Fruit fly (Drosophila melanogaster) whole organism, embryonic: ENCODE results near the gene Xport-B.
A peak's percentile ranks its signal among the peaks of the same experiment; 100 is the strongest.

Source experiments
- Atf3 ChIP-seq: fragments of 200-800 bp; sonication (Bioruptor generic); optimal IDR thresholded peaks from 3 replicates; lab custom pipeline; 2016; ENCODE audit warnings: missing biosample characterization, missing genetic modification characterization
- Atf6 ChIP-seq: fragments of 200-800 bp; sonication (Bioruptor generic); IDR thresholded peaks from 2 replicates; pipeline ENCODE4 v1.3.6; 2022; ENCODE audit warnings: missing biosample characterization, missing genetic modification characterization
- B-H2 ChIP-seq: fragments of 200-800 bp; sonication (Bioruptor generic); optimal IDR thresholded peaks from 2 replicates; lab custom pipeline; 2018; ENCODE audit warnings: missing biosample characterization, mild to moderate bottlenecking, missing genetic modification characterization
- Bteb2 ChIP-seq: fragments of 200-800 bp; sonication (Bioruptor generic); optimal IDR thresholded peaks from 2 replicates; lab custom pipeline; 2016; ENCODE audit warnings: missing biosample characterization, missing genetic modification characterization
- CG10147 ChIP-seq: fragments of 200-800 bp; sonication (Bioruptor generic); optimal IDR thresholded peaks from 2 replicates; lab custom pipeline; 2019; ENCODE audit warnings: missing biosample characterization, mild to moderate bottlenecking, missing genetic modification characterization, moderate library complexity
- CG10462 ChIP-seq: fragments of 200-800 bp; sonication (Bioruptor generic); optimal IDR thresholded peaks from 2 replicates; lab custom pipeline; 2016; ENCODE audit warnings: missing biosample characterization, missing genetic modification characterization
- CG10543 ChIP-seq: fragments of 200-800 bp; sonication (Bioruptor generic); optimal IDR thresholded peaks from 3 replicates; lab custom pipeline; 2017; ENCODE audit warnings: missing biosample characterization, mild to moderate bottlenecking, missing genetic modification characterization, moderate library complexity
- CG11504 ChIP-seq: fragments of 200-800 bp; sonication (Bioruptor generic); optimal IDR thresholded peaks from 3 replicates; lab custom pipeline; 2019; ENCODE audit warnings: missing biosample characterization, mild to moderate bottlenecking, missing genetic modification characterization, moderate library complexity
- CG12155 ChIP-seq: fragments of 200-800 bp; sonication (Bioruptor generic); optimal IDR thresholded peaks from 3 replicates; lab custom pipeline; 2016; ENCODE audit warnings: missing biosample characterization, missing genetic modification characterization
- CG12236 ChIP-seq: fragments of 200-800 bp; sonication (Bioruptor generic); optimal IDR thresholded peaks from 2 replicates; lab custom pipeline; 2016; ENCODE audit warnings: missing biosample characterization, missing genetic modification characterization
- CG12391 ChIP-seq: fragments of 200-800 bp; sonication (Bioruptor generic); optimal IDR thresholded peaks from 3 replicates; lab custom pipeline; 2018; ENCODE audit warnings: missing biosample characterization, mild to moderate bottlenecking, missing genetic modification characterization, moderate library complexity
- CG13894 ChIP-seq: fragments of 200-800 bp; sonication (Bioruptor generic); optimal IDR thresholded peaks from 3 replicates; lab custom pipeline; 2018; ENCODE audit warnings: missing biosample characterization, mild to moderate bottlenecking, missing genetic modification characterization, moderate library complexity
- CG15073 ChIP-seq: fragments of 200-800 bp; sonication (Bioruptor generic); optimal IDR thresholded peaks from 2 replicates; lab custom pipeline; 2016; ENCODE audit warnings: missing biosample characterization, missing genetic modification characterization
- CG15601 ChIP-seq: fragments of 200-800 bp; sonication (Bioruptor generic); optimal IDR thresholded peaks from 3 replicates; lab custom pipeline; 2019; ENCODE audit warnings: missing biosample characterization, mild to moderate bottlenecking, missing genetic modification characterization, moderate library complexity
- CG1647 ChIP-seq: fragments of 200-800 bp; sonication (Bioruptor generic); optimal IDR thresholded peaks from 3 replicates; lab custom pipeline; 2016; ENCODE audit warnings: missing biosample characterization, missing genetic modification characterization
- CG17359 ChIP-seq: fragments of 200-800 bp; sonication (Bioruptor generic); optimal IDR thresholded peaks from 3 replicates; lab custom pipeline; 2018; ENCODE audit warnings: missing biosample characterization, mild to moderate bottlenecking, missing genetic modification characterization, moderate library complexity
- CG17361 ChIP-seq: fragments of 200-800 bp; sonication (Bioruptor generic); IDR thresholded peaks from 3 replicates; pipeline ENCODE4 v1.3.6; 2022; ENCODE audit warnings: missing biosample characterization, missing genetic modification characterization
- CG18011 ChIP-seq: fragments of 200-800 bp; sonication (Bioruptor generic); optimal IDR thresholded peaks from 2 replicates; lab custom pipeline; 2017; ENCODE audit warnings: missing biosample characterization, missing genetic modification characterization, mild to moderate bottlenecking, moderate library complexity, missing genotype
- CG2678 ChIP-seq: fragments of 200-800 bp; sonication (Bioruptor generic); optimal IDR thresholded peaks from 3 replicates; lab custom pipeline; 2019; ENCODE audit warnings: missing biosample characterization, mild to moderate bottlenecking, missing genetic modification characterization, moderate library complexity
- CG3065 ChIP-seq: fragments of 200-800 bp; sonication (Bioruptor generic); optimal IDR thresholded peaks from 2 replicates; lab custom pipeline; 2016; ENCODE audit warnings: missing biosample characterization, missing genetic modification characterization
- CG32767 ChIP-seq: fragments of 200-800 bp; sonication (Bioruptor generic); IDR thresholded peaks from 2 replicates; pipeline ENCODE4 v1.3.6; 2022; ENCODE audit warnings: missing biosample characterization, missing genetic modification characterization
- CG3847 ChIP-seq: fragments of 200-800 bp; sonication (Bioruptor generic); IDR thresholded peaks from 2 replicates; pipeline ENCODE4 v1.3.6; 2022; ENCODE audit warnings: missing biosample characterization, missing genetic modification characterization
- CG7963 ChIP-seq: fragments of 200-800 bp; sonication (Bioruptor generic); IDR thresholded peaks from 3 replicates; pipeline ENCODE4 v1.3.6; 2022; ENCODE audit warnings: missing biosample characterization, missing genetic modification characterization; ENCODE audit not compliant: partially characterized antibody
- CG8388 ChIP-seq: fragments of 200-800 bp; sonication (Bioruptor generic); optimal IDR thresholded peaks from 2 replicates; lab custom pipeline; 2019; ENCODE audit warnings: missing biosample characterization, mild to moderate bottlenecking, missing genetic modification characterization, moderate library complexity
- CG9609 ChIP-seq: fragments of 200-800 bp; sonication (Bioruptor generic); optimal IDR thresholded peaks from 3 replicates; lab custom pipeline; 2016; ENCODE audit warnings: missing biosample characterization, missing genetic modification characterization
- Dll ChIP-seq: fragments of 200-800 bp; sonication (Bioruptor generic); IDR thresholded peaks from 4 replicates; pipeline ENCODE4 v1.3.6; 2022; ENCODE audit warnings: missing biosample characterization, missing genetic modification characterization; ENCODE audit not compliant: partially characterized antibody
- Fer1 ChIP-seq: fragments of 200-800 bp; sonication (Bioruptor generic); optimal IDR thresholded peaks from 2 replicates; lab custom pipeline; 2017; ENCODE audit warnings: missing biosample characterization, mild to moderate bottlenecking, missing genetic modification characterization
- GATAe ChIP-seq: fragments of 200-800 bp; sonication (Bioruptor generic); conservative IDR thresholded peaks from 2 replicates; pipeline ENCODE4 v1.3.6; 2022; ENCODE audit warnings: missing biosample characterization, missing genetic modification characterization
- Opbp ChIP-seq: fragments of 200-800 bp; sonication (Bioruptor generic); IDR thresholded peaks from 3 replicates; pipeline ENCODE4 v1.3.6; 2022; ENCODE audit warnings: missing biosample characterization, missing genetic modification characterization; ENCODE audit not compliant: partially characterized antibody
- Sin3A ChIP-seq: fragments of >200 bp; optimal IDR thresholded peaks from 2 replicates; lab custom pipeline; 2018
- Stat92E ChIP-seq, 3 experiments: fragments of >200 bp in 2 of 3; fragments of 200-800 bp in 1 of 3; sonication (Bioruptor generic) in 1 of 3; optimal IDR thresholded peaks; 2 replicates each; lab custom pipeline; 2017 to 2019; ENCODE audit warnings: missing biosample characterization in 3 of 3, missing genetic modification characterization in 3 of 3, mild to moderate bottlenecking in 1 of 3, moderate library complexity in 1 of 3
- ab ChIP-seq: fragments of 200-800 bp; sonication (Bioruptor generic); optimal IDR thresholded peaks from 2 replicates; lab custom pipeline; 2016; ENCODE audit warnings: missing biosample characterization, missing genetic modification characterization
- bbx ChIP-seq: fragments of 200-800 bp; sonication (Bioruptor generic); IDR thresholded peaks from 2 replicates; pipeline ENCODE4 v1.3.6; 2022; ENCODE audit warnings: missing biosample characterization, missing genetic modification characterization; ENCODE audit not compliant: partially characterized antibody
- bcd ChIP-seq: fragments of 200-800 bp; sonication (Bioruptor generic); optimal IDR thresholded peaks from 2 replicates; lab custom pipeline; 2017; ENCODE audit warnings: missing biosample characterization, mild to moderate bottlenecking, missing genetic modification characterization
- br ChIP-seq: fragments of >200 bp; optimal IDR thresholded peaks from 2 replicates; lab custom pipeline; 2017
- cas ChIP-seq: fragments of 200-800 bp; sonication (Bioruptor generic); IDR thresholded peaks from 2 replicates; pipeline ENCODE4 v1.3.6; 2022; ENCODE audit warnings: missing biosample characterization, missing genetic modification characterization
- dysf ChIP-seq: fragments of 200-800 bp; sonication (Bioruptor generic); IDR thresholded peaks from 3 replicates; pipeline ENCODE4 v1.3.6; 2022; ENCODE audit warnings: missing biosample characterization, missing genetic modification characterization
- fd96Cb ChIP-seq: fragments of 200-800 bp; sonication (Bioruptor generic); optimal IDR thresholded peaks from 2 replicates; lab custom pipeline; 2018; ENCODE audit warnings: missing biosample characterization, mild to moderate bottlenecking, missing genetic modification characterization, moderate library complexity
- jing ChIP-seq: fragments of 200-800 bp; sonication (Bioruptor generic); optimal IDR thresholded peaks from 2 replicates; lab custom pipeline; 2018; ENCODE audit warnings: missing biosample characterization, mild to moderate bottlenecking, missing genetic modification characterization
- lola ChIP-seq, 3 experiments: fragments of >200 bp in 2 of 3; fragments of 200-800 bp in 1 of 3; sonication (Bioruptor generic) in 1 of 3; optimal IDR thresholded peaks; 2 replicates each; lab custom pipeline; 2017 to 2019; ENCODE audit warnings: missing biosample characterization in 3 of 3, missing genetic modification characterization in 3 of 3, mild to moderate bottlenecking in 1 of 3, moderate library complexity in 1 of 3
- nau ChIP-seq: fragments of 200-800 bp; sonication (Bioruptor generic); optimal IDR thresholded peaks from 3 replicates; lab custom pipeline; 2017; ENCODE audit warnings: missing biosample characterization, mild to moderate bottlenecking, missing genetic modification characterization, missing genetic modification reagents
- pb ChIP-seq: fragments of 200-800 bp; sonication (Bioruptor generic); optimal IDR thresholded peaks from 3 replicates; lab custom pipeline; 2016; ENCODE audit warnings: missing biosample characterization, missing genetic modification characterization
- prd ChIP-seq, 3 experiments: fragments of >200 bp in 2 of 3; fragments of 200-800 bp in 1 of 3; sonication (Bioruptor generic) in 1 of 3; optimal IDR thresholded peaks in 2 of 3; IDR thresholded peaks in 1 of 3; 2 replicates in 2 of 3; 3 replicates in 1 of 3; pipeline versions ENCODE4 v1.3.6 to Lab custom; 2017 to 2022; ENCODE audit warnings: missing biosample characterization in 1 of 3, missing genetic modification characterization in 1 of 3
- pum ChIP-seq: fragments of 200-800 bp; sonication (Bioruptor generic); optimal IDR thresholded peaks from 2 replicates; lab custom pipeline; 2016; ENCODE audit warnings: missing biosample characterization, missing genetic modification characterization
- schlank ChIP-seq: fragments of 200-800 bp; sonication (Bioruptor generic); optimal IDR thresholded peaks from 2 replicates; lab custom pipeline; 2018; ENCODE audit warnings: missing biosample characterization, mild to moderate bottlenecking, missing genetic modification characterization
- sens-2 ChIP-seq: fragments of 200-800 bp; sonication (Bioruptor generic); IDR thresholded peaks from 2 replicates; pipeline ENCODE4 v1.3.6; 2022; ENCODE audit warnings: missing biosample characterization, missing genetic modification characterization
- tin ChIP-seq: fragments of 200-800 bp; sonication (Bioruptor generic); optimal IDR thresholded peaks from 3 replicates; lab custom pipeline; 2016; ENCODE audit warnings: missing biosample characterization, missing genetic modification characterization
- trh ChIP-seq: fragments of 200-800 bp; sonication (Bioruptor generic); optimal IDR thresholded peaks from 2 replicates; lab custom pipeline; 2016; ENCODE audit warnings: missing biosample characterization, missing genetic modification characterization
- z ChIP-seq: fragments of 200-800 bp; sonication (Bioruptor generic); IDR thresholded peaks from 3 replicates; pipeline ENCODE4 v1.3.6; 2022; ENCODE audit warnings: missing biosample characterization, missing genetic modification characterization

Xport-B gene

DNA sequence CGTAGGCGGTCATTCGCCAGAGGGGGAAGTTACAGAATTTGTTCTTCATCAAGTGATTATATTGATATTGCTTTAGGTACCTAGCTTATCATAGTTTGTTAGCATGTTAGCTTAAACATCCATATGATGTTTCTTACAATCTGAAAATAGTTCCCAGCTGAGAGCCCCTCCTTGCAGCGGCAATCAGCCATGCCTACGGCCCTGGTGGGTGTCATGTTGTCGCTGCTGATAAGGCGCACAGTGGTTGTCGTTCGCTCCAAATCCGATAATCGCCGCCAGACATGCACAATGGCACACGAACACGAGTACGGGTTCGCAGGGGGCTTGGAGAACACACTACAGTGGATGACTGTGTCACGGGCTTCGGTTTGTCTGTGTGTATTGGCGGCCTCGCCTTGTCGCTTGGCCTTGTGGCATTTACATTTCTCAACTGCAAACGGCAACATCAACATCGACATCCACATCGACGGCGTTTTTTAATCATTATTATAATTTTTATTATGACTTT, 9.2 kb downstream of the Xport-B start (continued):
- TF ChIP-seq Bteb2 (GFP tag; lab: Kevin White, UChicago) (peak; percentile 68), CG15601 (tag; lab: Kevin White, UChicago) (peak; percentile 31), CG12155 (peak; percentile 80), CG10462 (GFP tag; lab: Kevin White, UChicago) (peak; percentile 75), CG17361 (peak; percentile 70), pum (no peak), CG11504 (tag; lab: Kevin White, UChicago) (peak; percentile 76), B-H2 (GFP tag; lab: Kevin White, UChicago) (no peak), CG15073 (GFP tag; lab: Kevin White, UChicago) (no peak), CG32767 (GFP tag; lab: Robert Waterston, UW) (peak; percentile 62; the same call in 1 of the 2 replicates), CG17359 (tag; lab: Kevin White, UChicago) (peak; percentile 77), CG1647 (GFP tag; lab: Kevin White, UChicago) (peak; percentile 75), CG13894 (tag; lab: Kevin White, UChicago) (peak; percentile 33), Fer1 (GFP tag; lab: Kevin White, UChicago) (peak; percentile 90), CG2678 (tag; lab: Kevin White, UChicago) (peak; percentile 83), ab (GFP tag; lab: Kevin White, UChicago) (peak; percentile 70), Stat92E (GFP tag; optimal IDR thresholded peaks at IDR 0.05; lab: Kevin White, UChicago) (no peak), CG12391 (peak; percentile 81), Sin3A (lab: Kevin White, UChicago) (no peak), Dll (GFP tag; lab: Robert Waterston, UW) (peak; percentile 11; the same call in 1 of the 4 replicates), jing (GFP tag; lab: Kevin White, UChicago) (peak; percentile 63), CG3847 (GFP tag; lab: Robert Waterston, UW) (peak; percentile 73), CG10543 (GFP tag; lab: Kevin White, UChicago) (peak; percentile 77), cas (GFP tag; lab: Robert Waterston, UW) (peak; percentile 49; the same call in 1 of the 2 replicates), schlank (tag; lab: Kevin White, UChicago) (peak; percentile 62), CG7963 (no peak), sens-2 (GFP tag; lab: Robert Waterston, UW) (no peak), CG3065 (GFP tag; lab: Kevin White, UChicago) (peak; percentile 41), bbx (no peak), Opbp (GFP tag; lab: Robert Waterston, UW) (no peak), trh (no peak), CG12236 (GFP tag; lab: Kevin White, UChicago) (peak; percentile 27), pb (peak; percentile 63), br (no peak), dysf (peak; percentile 91), prd (optimal IDR thresholded peaks at IDR 0.05; lab: Kevin White, UChicago) (no peak), prd (GFP tag; IDR thresholded peaks at IDR 0.05; lab: Robert Waterston, UW) (peak; percentile 85), z (GFP tag; lab: Robert Waterston, UW) (no peak), Atf6 (peak; percentile 86), CG9609 (peak; percentile 79), Atf3 (GFP tag; lab: Kevin White, UChicago) (peak; percentile 61), tin (peak; percentile 61), GATAe (GFP tag; lab: Robert Waterston, UW) (peak; percentile 82), CG10147 (GFP tag; lab: Kevin White, UChicago) (peak; percentile 41), bcd (peak; percentile 81), nau (GFP tag; lab: Kevin White, UChicago) (peak; percentile 70), fd96Cb (tag; lab: Kevin White, UChicago) (peak; percentile 49), lola (GFP tag; optimal IDR thresholded peaks at IDR 0.05; lab: Kevin White, UChicago) (peak in 1 of 3 experiments; percentile 38), CG8388 (peak; percentile 61), CG18011 (GFP tag; lab: Kevin White, UChicago) (peak; percentile 67)
